Fruit fly (Drosophila melanogaster): ENCODE results near the gene Alp12.

- no peak for TF ChIP-seq pum (GFP tag; optimal IDR thresholded peaks at IDR 0.05)
- no peak for TF ChIP-seq CG17359 (tag; optimal IDR thresholded peaks at IDR 0.05)
- no peak for TF ChIP-seq mam (GFP tag; optimal IDR thresholded peaks at IDR 0.05)
- TF ChIP-seq sisA (GFP tag; IDR thresholded peaks at IDR 0.05): no peak
- no peak for TF ChIP-seq Blimp-1 (GFP tag; optimal IDR thresholded peaks at IDR 0.05)
These were observed 17.9 kb downstream of the Alp12 start, which contains the start of gene RanGAP for dm6 chr2L:19441791-19442190.

Measured in whole organism, embryonic.